Worm (Caenorhabditis elegans) whole organism, L4 larva: ENCODE measurements around the gene Y69E1A.4.

Source experiments
- D1046.2 ChIP-seq: fragments of 200-800 bp; sonication (Bioruptor generic); IDR thresholded peaks from 2 replicates; pipeline ENCODE4 v1.3.6; 2022; ENCODE audit warnings: missing genetic modification characterization, missing compliant biosample characterization
- F37D6.2 ChIP-seq: sonication (generic microtip); optimal IDR thresholded peaks from 2 replicates; lab custom pipeline; 2016; ENCODE audit warnings: mild to moderate bottlenecking, missing genetic modification characterization, missing compliant biosample characterization
- F49E8.2 ChIP-seq: sonication (generic microtip); optimal IDR thresholded peaks from 2 replicates; lab custom pipeline; 2016; ENCODE audit warnings: missing compliant biosample characterization, mild to moderate bottlenecking, missing genetic modification characterization, borderline replicate concordance
- R02D3.7 ChIP-seq: fragments of 150-350 bp; sonication (generic microtip); optimal IDR thresholded peaks from 3 replicates; lab custom pipeline; 2014; ENCODE audit warnings: missing biosample characterization, missing genetic modification characterization
- T20F7.1 ChIP-seq: fragments of 200-800 bp; sonication (Bioruptor generic); optimal IDR thresholded peaks from 2 replicates; lab custom pipeline; 2018; ENCODE audit warnings: mild to moderate bottlenecking, missing genetic modification characterization, missing compliant biosample characterization
- T26A8.4 ChIP-seq: fragments of 200-800 bp; sonication (Bioruptor generic); IDR thresholded peaks from 2 replicates; pipeline ENCODE4 v1.3.6; 2022; ENCODE audit warnings: missing genetic modification characterization, missing compliant biosample characterization
- Y48G9A.11 ChIP-seq: fragments of 200-800 bp; sonication (Bioruptor generic); IDR thresholded peaks from 2 replicates; pipeline ENCODE4 v1.3.6; 2022; ENCODE audit warnings: missing genetic modification reagents, missing genetic modification characterization, missing compliant biosample characterization
- Y5F2A.4 ChIP-seq: fragments of 200-800 bp; sonication (Bioruptor generic); optimal IDR thresholded peaks from 2 replicates; lab custom pipeline; 2018; ENCODE audit warnings: mild to moderate bottlenecking, missing genetic modification characterization, missing compliant biosample characterization
- aly-2 ChIP-seq: sonication (generic microtip); optimal IDR thresholded peaks from 2 replicates; lab custom pipeline; 2018; ENCODE audit warnings: missing biosample characterization, missing genetic modification characterization
- ama-1 ChIP-seq: fragments of 150-350 bp; optimal IDR thresholded peaks from 2 replicates; lab custom pipeline; 2014; ENCODE audit warnings: inconsistent platforms, mixed read lengths
- arid-1 ChIP-seq: fragments of 200-800 bp; sonication (Bioruptor generic); conservative IDR thresholded peaks from 2 replicates; pipeline ENCODE4 v1.3.6; 2022; ENCODE audit warnings: missing genetic modification reagents, missing genetic modification characterization, missing compliant biosample characterization
- ceh-20 ChIP-seq: fragments of 200-800 bp; sonication (Bioruptor generic); IDR thresholded peaks from 2 replicates; pipeline ENCODE4 v1.3.6; 2022; ENCODE audit warnings: missing genetic modification reagents, missing genetic modification characterization, missing compliant biosample characterization
- ceh-82 ChIP-seq: sonication (generic microtip); optimal IDR thresholded peaks from 2 replicates; lab custom pipeline; 2017; ENCODE audit warnings: missing biosample characterization, missing genetic modification characterization
- ces-1 ChIP-seq: fragments of 150-350 bp; sonication (generic microtip); optimal IDR thresholded peaks from 4 replicates; lab custom pipeline; 2014; ENCODE audit warnings: missing biosample characterization, missing genetic modification reagents, missing genetic modification characterization
- ctbp-1 ChIP-seq: fragments of 200-800 bp; sonication (Bioruptor generic); IDR thresholded peaks from 2 replicates; pipeline ENCODE4 v1.3.6; 2022; ENCODE audit warnings: missing genetic modification reagents, missing genetic modification characterization, missing compliant biosample characterization
- daf-19 ChIP-seq: fragments of 200-800 bp; sonication (Bioruptor generic); conservative IDR thresholded peaks from 2 replicates; pipeline ENCODE4 v1.3.6; 2022; ENCODE audit warnings: missing genetic modification characterization, missing compliant biosample characterization
- dmd-6 ChIP-seq: fragments of 200-800 bp; sonication (Bioruptor generic); IDR thresholded peaks from 2 replicates; pipeline ENCODE4 v1.3.6; 2022; ENCODE audit warnings: missing genetic modification reagents, missing genetic modification characterization, missing compliant biosample characterization
- dmd-8 ChIP-seq: fragments of 200-800 bp; sonication (Bioruptor generic); IDR thresholded peaks from 2 replicates; pipeline ENCODE4 v1.3.6; 2022; ENCODE audit warnings: missing genetic modification characterization, missing compliant biosample characterization
- dpl-1 ChIP-seq: fragments of 150-350 bp; optimal IDR thresholded peaks from 2 replicates; lab custom pipeline; 2014; ENCODE audit warnings: missing biosample characterization, missing genetic modification reagents, missing genetic modification characterization
- duxl-1 ChIP-seq: sonication (generic microtip); optimal IDR thresholded peaks from 2 replicates; lab custom pipeline; 2016; ENCODE audit warnings: mild to moderate bottlenecking, missing genetic modification characterization, moderate library complexity, missing compliant biosample characterization; ENCODE audit not compliant: poor library complexity
- egl-27 ChIP-seq: sonication (generic microtip); optimal IDR thresholded peaks from 3 replicates; lab custom pipeline; 2017; ENCODE audit warnings: missing biosample characterization, missing genetic modification reagents, missing genetic modification characterization
- egl-43 ChIP-seq: fragments of 200-800 bp; sonication (Bioruptor generic); IDR thresholded peaks from 2 replicates; pipeline ENCODE4 v1.3.6; 2022; ENCODE audit warnings: missing genetic modification reagents, missing genetic modification characterization, missing compliant biosample characterization
- fkh-10 ChIP-seq: fragments of 150-350 bp; optimal IDR thresholded peaks from 2 replicates; lab custom pipeline; 2014; ENCODE audit warnings: missing biosample characterization, missing genetic modification reagents, missing genetic modification characterization
- gei-8 ChIP-seq: fragments of 200-800 bp; sonication (Bioruptor generic); optimal IDR thresholded peaks from 2 replicates; lab custom pipeline; 2018; ENCODE audit warnings: mild to moderate bottlenecking, missing genetic modification characterization, missing compliant biosample characterization
- hlh-11 ChIP-seq: fragments of 200-800 bp; sonication (Bioruptor generic); optimal IDR thresholded peaks from 2 replicates; lab custom pipeline; 2018; ENCODE audit warnings: mild to moderate bottlenecking, missing genetic modification characterization, missing compliant biosample characterization
- hlh-30 ChIP-seq: sonication (generic microtip); optimal IDR thresholded peaks from 2 replicates; lab custom pipeline; 2017; ENCODE audit warnings: antibody characterized with exemption, mild to moderate bottlenecking, missing genetic modification characterization, missing compliant biosample characterization; ENCODE audit not compliant: insufficient read depth
- hmg-1.1 ChIP-seq: fragments of 200-800 bp; sonication (Bioruptor generic); IDR thresholded peaks from 2 replicates; pipeline ENCODE4 v1.3.6; 2022; ENCODE audit warnings: missing genetic modification reagents, missing genetic modification characterization, missing compliant biosample characterization
- lin-13 ChIP-seq: fragments of 150-350 bp; optimal IDR thresholded peaks from 2 replicates; lab custom pipeline; 2014; ENCODE audit warnings: missing biosample characterization, missing genetic modification reagents, missing genetic modification characterization
- lin-38 ChIP-seq: fragments of 200-800 bp; sonication (Bioruptor generic); IDR thresholded peaks from 2 replicates; pipeline ENCODE4 v1.3.6; 2022; ENCODE audit warnings: missing genetic modification reagents, missing genetic modification characterization, missing compliant biosample characterization
- lin-39 ChIP-seq: fragments of 150-350 bp; optimal IDR thresholded peaks from 2 replicates; lab custom pipeline; 2014; ENCODE audit warnings: missing biosample characterization, missing genetic modification reagents, missing genetic modification characterization
- madf-5 ChIP-seq, 2 experiments: fragments of 200-800 bp; sonication (Bioruptor generic); IDR thresholded peaks; 2 replicates each; pipeline ENCODE4 v1.3.6; 2022; ENCODE audit warnings: missing compliant biosample characterization in 2 of 2, missing genetic modification characterization in 2 of 2
- madf-9 ChIP-seq: fragments of 200-800 bp; sonication (Bioruptor generic); conservative IDR thresholded peaks from 2 replicates; pipeline ENCODE4 v1.3.6; 2022; ENCODE audit warnings: missing genetic modification reagents, missing genetic modification characterization, missing compliant biosample characterization
- mep-1 ChIP-seq: fragments of 150-350 bp; sonication (generic microtip); optimal IDR thresholded peaks from 3 replicates; lab custom pipeline; 2014; ENCODE audit warnings: missing biosample characterization, missing genetic modification characterization
- nhr-102 ChIP-seq: sonication (generic microtip); optimal IDR thresholded peaks from 2 replicates; lab custom pipeline; 2016; ENCODE audit warnings: mild to moderate bottlenecking, missing genetic modification characterization, moderate library complexity, missing compliant biosample characterization
- nhr-25 ChIP-seq: sonication (generic microtip); optimal IDR thresholded peaks from 2 replicates; lab custom pipeline; 2017; ENCODE audit warnings: missing genetic modification characterization, mild to moderate bottlenecking, missing compliant biosample characterization, antibody characterized with exemption, moderate library complexity, borderline replicate concordance; ENCODE audit not compliant: insufficient read depth
- nhr-42 ChIP-seq: fragments of 200-800 bp; sonication (Bioruptor generic); IDR thresholded peaks from 2 replicates; pipeline ENCODE4 v1.3.6; 2022; ENCODE audit warnings: missing genetic modification characterization, missing compliant biosample characterization
- nhr-48 ChIP-seq: sonication (generic microtip); optimal IDR thresholded peaks from 2 replicates; lab custom pipeline; 2016; ENCODE audit warnings: mild to moderate bottlenecking, missing genetic modification characterization, missing compliant biosample characterization
- pqm-1 ChIP-seq: sonication (generic microtip); optimal IDR thresholded peaks from 2 replicates; lab custom pipeline; 2017; ENCODE audit warnings: missing biosample characterization, missing genetic modification characterization
- skn-1 ChIP-seq: fragments of 150-350 bp; optimal IDR thresholded peaks from 2 replicates; lab custom pipeline; 2014; ENCODE audit warnings: missing biosample characterization, missing genetic modification characterization
- spr-3 ChIP-seq: fragments of 200-800 bp; sonication (Bioruptor generic); optimal IDR thresholded peaks from 2 replicates; lab custom pipeline; 2018; ENCODE audit warnings: mild to moderate bottlenecking, missing genetic modification characterization, missing compliant biosample characterization
- unc-130 ChIP-seq: sonication (generic microtip); optimal IDR thresholded peaks from 2 replicates; lab custom pipeline; 2016; ENCODE audit warnings: missing genetic modification reagents, missing genetic modification characterization, missing compliant biosample characterization
- unc-62 ChIP-seq, 3 experiments: fragments of 150-350 bp in 1 of 3; sonication (generic microtip); optimal IDR thresholded peaks in 2 of 3; peaks in 1 of 3; 1 replicate in 1 of 3; 2 replicates in 2 of 3; lab custom pipeline; 2014 to 2017; ENCODE audit warnings: missing biosample characterization in 3 of 3, missing genetic modification characterization in 3 of 3, missing genetic modification reagents in 3 of 3, missing genotype in 1 of 3
- zag-1 ChIP-seq: fragments of 150-350 bp; optimal IDR thresholded peaks from 2 replicates; lab custom pipeline; 2014; ENCODE audit warnings: missing biosample characterization, missing genetic modification characterization
- zfp-3 ChIP-seq: fragments of 200-800 bp; sonication (Bioruptor generic); conservative IDR thresholded peaks from 2 replicates; pipeline ENCODE4 v1.3.6; 2022; ENCODE audit warnings: missing genetic modification reagents, missing genetic modification characterization, missing compliant biosample characterization

The Y69E1A.4 gene

ce11 chrIV:10915388-10915787 lies 39.7 kb upstream of the Y69E1A.4 start, which contains the start of gene ZK593.3:
Gene ZK593.3, plus strand, starts transcription at chrIV:10915688.
- TF ChIP-seq dmd-6 (GFP tag; lab: Robert Waterston, UW): peak; percentile 29
- no peak for TF ChIP-seq R02D3.7
- TF ChIP-seq, all 104 proteins: peak for 1

ce11 chrIV:10916134-10916533 lies 38.9 kb upstream of the Y69E1A.4 start:
- TF ChIP-seq daf-19 (GFP tag; lab: Robert Waterston, UW): no peak
- no peak for TF ChIP-seq Y5F2A.4 (GFP tag; lab: Kevin White, UChicago)
- no peak for TF ChIP-seq F49E8.2 (tag; lab: Kevin White, UChicago)
- no peak for TF ChIP-seq ctbp-1 (GFP tag; lab: Robert Waterston, UW)
- TF ChIP-seq egl-27 (tag; lab: Kevin White, UChicago): no peak
- TF ChIP-seq nhr-102 (tag; lab: Kevin White, UChicago): no peak
- TF ChIP-seq lin-13 (GFP tag; lab: Kevin White, UChicago): no peak
- TF ChIP-seq hlh-30: no peak

ce11 chrIV:10918877-10919560 lies 36.0 kb upstream of the Y69E1A.4 start:
- TF ChIP-seq nhr-48 (peak; percentile 25), aly-2 (tag; lab: Kevin White, UChicago) (no peak), pqm-1 (tag; lab: Kevin White, UChicago) (peak; percentile 3), ctbp-1 (GFP tag; lab: Robert Waterston, UW) (peak; percentile 75), lin-39 (tag; lab: Kevin White, UChicago) (no peak), nhr-102 (tag; lab: Kevin White, UChicago) (no peak), madf-9 (GFP tag; lab: Robert Waterston, UW) (no peak), nhr-42 (peak; percentile 42; the same call in 1 of the 2 replicates), nhr-25 (tag; lab: Kevin White, UChicago) (no peak), F37D6.2 (tag; lab: Kevin White, UChicago) (peak; percentile 31), egl-43 (GFP tag; lab: Robert Waterston, UW) (no peak), ceh-20 (peak; percentile 53; the same call in 1 of the 2 replicates), unc-130 (no peak), hlh-11 (tag; lab: Kevin White, UChicago) (peak; percentile 93), ces-1 (GFP tag; lab: Kevin White, UChicago) (no peak), fkh-10 (peak; percentile 40), zfp-3 (GFP tag; lab: Robert Waterston, UW) (no peak), dmd-8 (GFP tag; lab: Robert Waterston, UW) (no peak), spr-3 (peak; percentile 35), skn-1 (no peak), duxl-1 (peak; percentile 42), ceh-82 (tag; lab: Kevin White, UChicago) (no peak), hlh-30 (peak; percentile 96), hmg-1.1 (peak; percentile 86), arid-1 (GFP tag; lab: Robert Waterston, UW) (0 out of 2 replicates have a peak, but pooled peaks have one; percentile 36), lin-13 (GFP tag; lab: Kevin White, UChicago) (peak; percentile 41), mep-1 (tag; lab: Kevin White, UChicago) (peak; percentile 87), madf-5 (GFP tag; IDR thresholded peaks at IDR 0.05; lab: Robert Waterston, UW) (no peak), lin-38 (peak; percentile 87), gei-8 (no peak), unc-62 (GFP tag; optimal IDR thresholded peaks at IDR 0.05 in 1 of 2; lab: Kevin White, UChicago) (peak in 1 of 2 experiments; percentile 96), unc-62 (tag; optimal IDR thresholded peaks at IDR 0.05; lab: Kevin White, UChicago) (no peak), Y48G9A.11 (GFP tag; lab: Robert Waterston, UW) (no peak), ama-1 (lab: Kevin White, UChicago) (peak; percentile 76), zag-1 (tag; lab: Kevin White, UChicago) (no peak), D1046.2 (GFP tag; lab: Robert Waterston, UW) (no peak), T26A8.4 (0 out of 2 replicates have a peak, but pooled peaks have one; percentile 39), dpl-1 (GFP tag; lab: Kevin White, UChicago) (peak; percentile 58), T20F7.1 (peak; percentile 56), dmd-6 (GFP tag; lab: Robert Waterston, UW) (peak; percentile 64)
